Fruit fly (Drosophila melanogaster): ENCODE measurements around the gene CG3857.

DNA sequence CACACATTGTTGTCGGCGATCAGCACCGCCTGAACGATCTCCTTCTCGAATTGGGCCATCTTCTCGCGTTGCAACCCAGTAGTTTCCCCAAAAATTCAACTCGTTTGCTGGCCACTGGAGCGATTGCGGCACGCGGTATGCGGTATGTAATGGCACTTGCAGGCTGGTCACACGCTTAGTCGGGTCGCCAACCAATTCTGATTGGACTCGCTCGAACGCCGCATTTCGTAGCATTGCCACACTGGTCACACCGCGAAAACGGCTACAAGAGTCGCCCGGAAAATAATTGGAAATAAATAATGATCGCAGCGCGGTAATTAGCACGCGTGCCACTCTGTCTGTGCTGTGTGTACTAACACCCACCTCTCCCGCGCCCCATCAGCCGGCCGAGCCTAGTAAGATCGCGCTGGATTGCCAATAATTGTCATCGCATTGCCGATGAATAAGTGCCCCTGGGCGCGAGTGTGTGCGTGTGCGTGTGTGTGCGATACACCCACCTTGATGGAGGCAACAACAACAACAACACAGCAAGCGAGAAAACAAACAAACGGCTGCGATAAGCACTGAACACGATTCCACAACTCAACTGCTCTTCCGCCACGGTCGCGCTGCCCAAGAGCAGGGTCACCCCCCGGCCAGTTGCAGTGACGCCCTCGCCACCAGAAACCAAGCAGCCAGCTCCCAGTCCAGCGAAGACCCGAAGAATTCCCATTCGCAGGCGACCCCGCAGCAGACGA is 16.9 kb downstream of the CG3857 start, which contains the start of the genes eIF2Bepsilon and Ocrl:
- TF ChIP-seq bigmax (GFP tag; optimal IDR thresholded peaks at IDR 0.05) (no peak), CG12942 (GFP tag; optimal IDR thresholded peaks at IDR 0.05) (no peak), Fer3 (tag; optimal IDR thresholded peaks at IDR 0.05) (no peak), CG11723 (GFP tag; optimal IDR thresholded peaks at IDR 0.05) (no peak), Scr (GFP tag; IDR thresholded peaks at IDR 0.05; ENCODE audit: partially characterized antibody) (no peak), Deaf1 (tag; optimal IDR thresholded peaks at IDR 0.05) (peak; percentile 63), cato (GFP tag; optimal IDR thresholded peaks at IDR 0.05; ENCODE audit: borderline replicate concordance) (no peak), ind (GFP tag; optimal IDR thresholded peaks at IDR 0.05) (no peak), kni (GFP tag; optimal IDR thresholded peaks at IDR 0.05) (no peak), sd (tag; optimal IDR thresholded peaks at IDR 0.05) (no peak), Myb (GFP tag; optimal IDR thresholded peaks at IDR 0.05) (peak; percentile 86), Pdp1 (GFP tag; optimal IDR thresholded peaks at IDR 0.05) (peak in 1 of 2 experiments; percentile 55), CG3838 (GFP tag; optimal IDR thresholded peaks at IDR 0.05) (no peak), seq (GFP tag; IDR thresholded peaks at IDR 0.05) (no peak)

Data from whole organism, embryonic.